Worm (Caenorhabditis elegans): ENCODE measurements around the gene nlg-1.

nlg-1 gene

ce11 chrX:13655769-13656168, 24.8 kb upstream of the nlg-1 start:
- peak; percentile 22 for TF ChIP-seq dve-1 (tag; optimal IDR thresholded peaks at IDR 0.05; ENCODE audit: insufficient read depth)
- no peak for TF ChIP-seq zag-1 (tag; optimal IDR thresholded peaks at IDR 0.05)
- TF ChIP-seq nhr-42 (GFP tag; IDR thresholded peaks at IDR 0.05): no peak
- no peak for TF ChIP-seq zip-2 (tag; optimal IDR thresholded peaks at IDR 0.05)
- TF ChIP-seq duxl-1 (tag; optimal IDR thresholded peaks at IDR 0.05; ENCODE audit: poor library complexity): no peak
- TF ChIP-seq lin-39 (tag; optimal IDR thresholded peaks at IDR 0.05): no peak
- no peak for TF ChIP-seq jun-1 (tag; optimal IDR thresholded peaks at IDR 0.05)
- peak; percentile 20 for TF ChIP-seq lin-13 (GFP tag; optimal IDR thresholded peaks at IDR 0.05)
- peak; percentile 34; the same call in 1 of the 2 replicates for TF ChIP-seq dmd-6 (GFP tag; IDR thresholded peaks at IDR 0.05)
- no peak for TF ChIP-seq nhr-48 (tag; optimal IDR thresholded peaks at IDR 0.05)
- TF ChIP-seq cey-2 (tag; optimal IDR thresholded peaks at IDR 0.05; ENCODE audit: borderline replicate concordance, insufficient read depth): no peak
- TF ChIP-seq T26A8.4 (GFP tag; IDR thresholded peaks at IDR 0.05): no peak
- no peak for TF ChIP-seq mdt-29 (GFP tag; IDR thresholded peaks at IDR 0.05)
- no peak for TF ChIP-seq fkh-10 (GFP tag; optimal IDR thresholded peaks at IDR 0.05)
- TF ChIP-seq tra-1 (GFP tag; IDR thresholded peaks at IDR 0.05): no peak
- TF ChIP-seq dpl-1 (GFP tag; optimal IDR thresholded peaks at IDR 0.05): no peak
- peak; percentile 14; the same call in 1 of the 2 replicates for TF ChIP-seq hmg-1.1 (GFP tag; IDR thresholded peaks at IDR 0.05)
- peak in 1 of 2 experiments; percentile 10 for TF ChIP-seq daf-16 (GFP tag; optimal IDR thresholded peaks at IDR 0.05)
- no peak for TF ChIP-seq daf-16 (tag; optimal IDR thresholded peaks at IDR 0.05)
- TF ChIP-seq mxl-2 (GFP tag; conservative IDR thresholded peaks at IDR 0.05): no peak
- no peak for TF ChIP-seq ceh-62 (tag; optimal IDR thresholded peaks at IDR 0.05)
- no peak for TF ChIP-seq aha-1 (tag)
- TF ChIP-seq tag-97 (GFP tag; IDR thresholded peaks at IDR 0.05): no peak
- TF ChIP-seq ZK337.2 (GFP tag; IDR thresholded peaks at IDR 0.05): no peak
- TF ChIP-seq nhr-102 (tag; optimal IDR thresholded peaks at IDR 0.05): no peak
- no peak for TF ChIP-seq sdz-12 (GFP tag; optimal IDR thresholded peaks at IDR 0.05)
- no peak for TF ChIP-seq zfp-2 (tag; optimal IDR thresholded peaks at IDR 0.05)
- peak; percentile 52; the same call in 1 of the 2 replicates for TF ChIP-seq Y48G9A.11 (GFP tag; IDR thresholded peaks at IDR 0.05)
- no peak for TF ChIP-seq snpc-1.2 (GFP tag; IDR thresholded peaks at IDR 0.05)
- TF ChIP-seq lim-7 (GFP tag; IDR thresholded peaks at IDR 0.05): no peak
- no peak for TF ChIP-seq ztf-7 (tag; optimal IDR thresholded peaks at IDR 0.05)
- TF ChIP-seq nhr-76 (tag; optimal IDR thresholded peaks at IDR 0.05): no peak
- TF ChIP-seq lin-29 (GFP tag; IDR thresholded peaks at IDR 0.05): no peak
- TF ChIP-seq hlh-11 (tag; optimal IDR thresholded peaks at IDR 0.05): peak; percentile 11
- TF ChIP-seq arid-1 (GFP tag; conservative IDR thresholded peaks at IDR 0.05): peak; percentile 51; the same call in 1 of the 2 replicates
- no peak for TF ChIP-seq gei-8 (GFP tag; optimal IDR thresholded peaks at IDR 0.05)
- no peak for TF ChIP-seq mxl-3 (GFP tag; optimal IDR thresholded peaks at IDR 0.05)
- peak; percentile 23; the same call in 1 of the 2 replicates for TF ChIP-seq vab-7 (GFP tag; IDR thresholded peaks at IDR 0.05)
- no peak for TF ChIP-seq spr-3 (GFP tag; optimal IDR thresholded peaks at IDR 0.05)
- TF ChIP-seq snpc-4 (tag; optimal IDR thresholded peaks at IDR 0.05): no peak
- peak; percentile 10 for TF ChIP-seq hlh-30 (tag; optimal IDR thresholded peaks at IDR 0.05; ENCODE audit: insufficient read depth)
- no peak for TF ChIP-seq dmd-8 (GFP tag; IDR thresholded peaks at IDR 0.05)
- no peak for TF ChIP-seq zfp-3 (GFP tag; conservative IDR thresholded peaks at IDR 0.05)
- TF ChIP-seq spr-1 (tag; optimal IDR thresholded peaks at IDR 0.05): no peak
- TF ChIP-seq F26F4.8 (GFP tag; conservative IDR thresholded peaks at IDR 0.05): 0 out of 2 replicates have a peak, but pooled peaks have one; percentile 38
- no peak for TF ChIP-seq pqm-1 (tag; optimal IDR thresholded peaks at IDR 0.05)
- TF ChIP-seq attf-4 (tag; optimal IDR thresholded peaks at IDR 0.05): no peak
- peak; percentile 61 for TF ChIP-seq lin-38 (GFP tag; IDR thresholded peaks at IDR 0.05)
- TF ChIP-seq set-16 (GFP tag; IDR thresholded peaks at IDR 0.05): no peak
- no peak for TF ChIP-seq nhr-77 (tag; optimal IDR thresholded peaks at IDR 0.05)
